Fruit fly (Drosophila melanogaster): ENCODE measurements around the gene CG1695.

The CG1695 gene

dm6 chrX:20391230-20391629, 42.5 kb upstream of the CG1695 start (continued):
- TF ChIP-seq sim (GFP tag; IDR thresholded peaks at IDR 0.05), result no peak
- no peak for TF ChIP-seq wdn (GFP tag; IDR thresholded peaks at IDR 0.05)
- TF ChIP-seq az2 (GFP tag; optimal IDR thresholded peaks at IDR 0.05), result no peak
- peak; percentile 43; the same call in 1 of the 3 replicates for TF ChIP-seq CG16813 (GFP tag; IDR thresholded peaks at IDR 0.05; ENCODE audit: partially characterized antibody)
- no peak for TF ChIP-seq usp (GFP tag; optimal IDR thresholded peaks at IDR 0.05)
- TF ChIP-seq cas (GFP tag; IDR thresholded peaks at IDR 0.05), result no peak
- TF ChIP-seq trh (GFP tag; optimal IDR thresholded peaks at IDR 0.05), result no peak
- peak; percentile 28 for TF ChIP-seq trem (tag; optimal IDR thresholded peaks at IDR 0.05)
- TF ChIP-seq eve (GFP tag; optimal IDR thresholded peaks at IDR 0.05), result no peak
- TF ChIP-seq HmgD (GFP tag; optimal IDR thresholded peaks at IDR 0.05), result peak; percentile 11
- TF ChIP-seq CG15269 (tag; optimal IDR thresholded peaks at IDR 0.05), result no peak
- TF ChIP-seq CG14710 (tag; optimal IDR thresholded peaks at IDR 0.05), result peak; percentile 35
- TF ChIP-seq CG17568 (GFP tag; optimal IDR thresholded peaks at IDR 0.05), result no peak
- no peak for TF ChIP-seq CG17328 (GFP tag; IDR thresholded peaks at IDR 0.05)
- no peak for TF ChIP-seq Oli (tag; optimal IDR thresholded peaks at IDR 0.05)
- TF ChIP-seq kah (GFP tag; optimal IDR thresholded peaks at IDR 0.05), result no peak
- no peak for TF ChIP-seq slou (GFP tag; optimal IDR thresholded peaks at IDR 0.05)
- TF ChIP-seq CG9797 (GFP tag; optimal IDR thresholded peaks at IDR 0.05), result peak; percentile 80
- TF ChIP-seq CG5953 (GFP tag; IDR thresholded peaks at IDR 0.05), result no peak
- no peak for TF ChIP-seq pb (GFP tag; optimal IDR thresholded peaks at IDR 0.05)
- no peak for TF ChIP-seq fru (optimal IDR thresholded peaks at IDR 0.05)
- no peak for TF ChIP-seq disco-r (GFP tag; optimal IDR thresholded peaks at IDR 0.05)
- no peak for TF ChIP-seq Xbp1 (GFP tag; optimal IDR thresholded peaks at IDR 0.05)
- no peak for TF ChIP-seq Gug (GFP tag; IDR thresholded peaks at IDR 0.05)
- TF ChIP-seq tx (GFP tag; optimal IDR thresholded peaks at IDR 0.05), result no peak
- no peak for TF ChIP-seq lilli (GFP tag; optimal IDR thresholded peaks at IDR 0.05)
- TF ChIP-seq CG7963 (GFP tag; IDR thresholded peaks at IDR 0.05; ENCODE audit: partially characterized antibody), result no peak
- peak; percentile 71 for TF ChIP-seq CTCF (GFP tag; optimal IDR thresholded peaks at IDR 0.05)
- no peak for TF ChIP-seq Usf (GFP tag; optimal IDR thresholded peaks at IDR 0.05)
- peak; percentile 9 for TF ChIP-seq Sry-δ (GFP tag; optimal IDR thresholded peaks at IDR 0.05)
- no peak for TF ChIP-seq CG10431 (GFP tag; optimal IDR thresholded peaks at IDR 0.05)
- TF ChIP-seq HmgZ (tag; optimal IDR thresholded peaks at IDR 0.05), result peak; percentile 53
- no peak for TF ChIP-seq Hr3 (GFP tag; optimal IDR thresholded peaks at IDR 0.05)
- TF ChIP-seq B-H1 (GFP tag; IDR thresholded peaks at IDR 0.05), result no peak
- no peak for TF ChIP-seq CG8359 (GFP tag; optimal IDR thresholded peaks at IDR 0.05; ENCODE audit: borderline replicate concordance)
- TF ChIP-seq cato (GFP tag; optimal IDR thresholded peaks at IDR 0.05; ENCODE audit: borderline replicate concordance), result no peak
- peak; percentile 78 for TF ChIP-seq Max (GFP tag; optimal IDR thresholded peaks at IDR 0.05)
- no peak for TF ChIP-seq phol (tag; optimal IDR thresholded peaks at IDR 0.05)
- no peak for TF ChIP-seq CG32532 (GFP tag; IDR thresholded peaks at IDR 0.05)
- no peak for TF ChIP-seq CG1832 (GFP tag; optimal IDR thresholded peaks at IDR 0.05)
- TF ChIP-seq NC2α (GFP tag; optimal IDR thresholded peaks at IDR 0.05), result no peak
- TF ChIP-seq stwl (tag; optimal IDR thresholded peaks at IDR 0.05), result peak; percentile 72
- TF ChIP-seq CG4854 (GFP tag; optimal IDR thresholded peaks at IDR 0.05), result no peak
- TF ChIP-seq esg (GFP tag; conservative IDR thresholded peaks at IDR 0.05), result no peak
- TF ChIP-seq toy (GFP tag; IDR thresholded peaks at IDR 0.05), result no peak
- TF ChIP-seq CG9215 (GFP tag; IDR thresholded peaks at IDR 0.05), result no peak
- TF ChIP-seq knrl (GFP tag; IDR thresholded peaks at IDR 0.05; ENCODE audit: partially characterized antibody), result peak; percentile 28; the same call in 1 of the 3 replicates
- no peak for TF ChIP-seq ranshi (GFP tag; IDR thresholded peaks at IDR 0.05)
- no peak for TF ChIP-seq rib (GFP tag; IDR thresholded peaks at IDR 0.05)
- no peak for TF ChIP-seq nmo (GFP tag; optimal IDR thresholded peaks at IDR 0.05)
- TF ChIP-seq CG13894 (tag; optimal IDR thresholded peaks at IDR 0.05), result no peak
- no peak for TF ChIP-seq ase (GFP tag; IDR thresholded peaks at IDR 0.05)
- TF ChIP-seq Sin3A (optimal IDR thresholded peaks at IDR 0.05), result no peak

All from whole organism, embryonic.